Worm (Caenorhabditis elegans): ENCODE results near the gene lin-49.
A peak's percentile ranks its signal among the peaks of the same experiment; 100 is the strongest.

The lin-49 gene

DNA sequence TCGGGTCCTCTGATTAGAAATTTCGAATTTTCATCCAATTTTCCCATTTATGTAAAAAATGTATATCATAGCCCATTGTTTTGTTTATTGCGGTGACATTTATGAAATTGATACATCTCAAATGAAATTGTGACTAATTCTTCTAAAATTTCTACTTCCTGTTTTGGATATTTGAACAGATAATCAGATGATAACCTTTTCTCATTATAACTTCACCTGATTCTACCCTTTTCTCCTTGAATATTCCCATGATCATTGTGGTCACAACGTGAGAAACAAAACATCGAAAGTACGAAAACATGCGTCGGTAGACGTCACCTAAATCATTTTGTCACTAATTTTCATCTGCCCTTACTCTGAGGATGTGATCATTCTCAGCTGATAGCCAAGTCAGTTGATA is 9.8 kb downstream of the lin-49 start:
- peak; percentile 29 for TF ChIP-seq hlh-30 (tag; optimal IDR thresholded peaks at IDR 0.05; ENCODE audit: insufficient read depth)
- TF ChIP-seq dmd-9 (GFP tag; IDR thresholded peaks at IDR 0.05), result no peak
- no peak for TF ChIP-seq ama-1 (optimal IDR thresholded peaks at IDR 0.05)

DNA sequence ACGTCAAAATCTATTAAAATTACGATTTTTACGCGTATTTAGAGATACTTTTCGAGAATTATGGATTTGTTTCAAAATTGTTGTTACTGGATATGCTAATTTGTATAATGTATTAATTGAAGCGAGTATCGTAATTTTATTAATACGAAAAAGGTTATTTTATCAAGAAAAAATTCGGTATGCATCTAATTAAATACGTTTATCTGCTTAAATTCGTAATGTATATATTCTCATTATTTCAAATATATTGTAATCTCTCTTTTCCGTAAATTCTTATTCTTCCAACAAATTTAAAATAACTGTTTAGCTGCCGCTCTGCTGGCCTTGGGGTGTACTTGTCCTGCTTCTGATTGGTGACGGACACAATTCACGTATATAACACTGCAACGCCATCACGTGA is 10.6 kb downstream of the lin-49 start, which contains the start of gene dgk-4:
Gene dgk-4, plus strand, starts transcription at position 301 of the 400 bp plus-strand sequence.
- TF ChIP-seq dve-1 (tag; optimal IDR thresholded peaks at IDR 0.05; ENCODE audit: insufficient read depth) (no peak), mxl-3 (GFP tag; optimal IDR thresholded peaks at IDR 0.05) (no peak), Y75B8A.6 (GFP tag; IDR thresholded peaks at IDR 0.05) (no peak), lin-15B (tag; optimal IDR thresholded peaks at IDR 0.05) (no peak), F49E8.2 (tag; optimal IDR thresholded peaks at IDR 0.05; ENCODE audit: borderline replicate concordance) (no peak), dmd-8 (GFP tag; IDR thresholded peaks at IDR 0.05) (no peak), nhr-102 (tag; optimal IDR thresholded peaks at IDR 0.05) (no peak), unc-39 (tag; optimal IDR thresholded peaks at IDR 0.05) (no peak), lin-1 (GFP tag; IDR thresholded peaks at IDR 0.05) (no peak), unc-62 (GFP tag; optimal IDR thresholded peaks at IDR 0.05 in 1 of 2) (no peak), unc-62 (tag; optimal IDR thresholded peaks at IDR 0.05) (no peak), mdl-1 (tag; optimal IDR thresholded peaks at IDR 0.05) (no peak), mes-2 (tag; optimal IDR thresholded peaks at IDR 0.05; ENCODE audit: poor library complexity, severe bottlenecking) (no peak), fos-1 (tag; optimal IDR thresholded peaks at IDR 0.05) (no peak), T26A8.4 (GFP tag; IDR thresholded peaks at IDR 0.05) (no peak), pha-4 (GFP tag; IDR thresholded peaks at IDR 0.05) (no peak), pha-4 (tag; optimal IDR thresholded peaks at IDR 0.05) (no peak)

DNA sequence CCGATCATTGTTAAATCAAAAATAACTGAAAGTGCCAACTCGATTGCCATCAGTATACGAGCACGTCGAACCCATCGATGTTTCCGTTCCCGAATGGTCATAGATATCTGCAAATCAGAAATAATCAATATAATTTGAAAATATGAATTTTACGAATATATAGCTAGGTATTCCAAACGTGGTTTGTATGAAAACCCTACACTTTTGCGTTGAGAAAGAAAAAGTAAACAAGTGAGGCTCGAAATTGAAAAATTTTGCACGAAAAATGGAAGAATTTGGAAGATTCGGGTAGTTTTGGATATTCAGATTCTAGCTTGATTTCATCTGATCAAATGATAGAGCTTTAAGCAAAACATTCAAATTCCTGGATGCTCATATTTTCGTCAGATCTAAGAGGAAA is 18.3 kb downstream of the lin-49 start, which contains the start of gene F42A9.9:
Gene F42A9.9, minus strand, starts transcription at position 101 of the 400 bp plus-strand sequence.
- TF ChIP-seq snpc-4 (tag; optimal IDR thresholded peaks at IDR 0.05) (no peak), unc-130 (GFP tag; optimal IDR thresholded peaks at IDR 0.05) (no peak), hmg-1.1 (GFP tag; IDR thresholded peaks at IDR 0.05) (no peak), F44E2.7 (GFP tag; IDR thresholded peaks at IDR 0.05) (no peak), egl-27 (tag; optimal IDR thresholded peaks at IDR 0.05) (no peak), nhr-102 (tag; optimal IDR thresholded peaks at IDR 0.05) (no peak)

DNA sequence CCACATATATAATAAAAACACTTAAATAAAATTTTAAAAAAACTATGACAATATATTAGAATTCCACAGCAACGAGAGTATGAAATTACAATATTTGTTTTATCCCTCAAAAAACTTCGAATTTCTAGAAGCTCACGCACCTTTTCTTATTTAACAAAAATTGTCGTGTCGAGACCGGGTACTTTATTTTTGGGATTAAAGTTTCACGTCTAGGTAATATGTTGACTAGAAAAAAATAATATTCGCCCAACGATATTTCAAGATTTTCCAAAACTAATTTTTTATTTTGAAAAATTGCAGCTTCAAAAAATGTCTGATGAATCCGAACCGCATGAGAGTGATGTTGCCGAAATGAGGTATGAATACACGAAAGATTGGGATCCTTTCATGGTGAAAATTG is 23.9 kb downstream of the lin-49 start, which contains the start of gene C49C8.3:
Gene C49C8.3, plus strand, starts transcription at position 301 of the 400 bp plus-strand sequence.
- TF ChIP-seq ztf-11 (tag; optimal IDR thresholded peaks at IDR 0.05), result no peak
- no peak for TF ChIP-seq lin-15B (tag; optimal IDR thresholded peaks at IDR 0.05)
- no peak for TF ChIP-seq egl-27 (tag; optimal IDR thresholded peaks at IDR 0.05)

DNA sequence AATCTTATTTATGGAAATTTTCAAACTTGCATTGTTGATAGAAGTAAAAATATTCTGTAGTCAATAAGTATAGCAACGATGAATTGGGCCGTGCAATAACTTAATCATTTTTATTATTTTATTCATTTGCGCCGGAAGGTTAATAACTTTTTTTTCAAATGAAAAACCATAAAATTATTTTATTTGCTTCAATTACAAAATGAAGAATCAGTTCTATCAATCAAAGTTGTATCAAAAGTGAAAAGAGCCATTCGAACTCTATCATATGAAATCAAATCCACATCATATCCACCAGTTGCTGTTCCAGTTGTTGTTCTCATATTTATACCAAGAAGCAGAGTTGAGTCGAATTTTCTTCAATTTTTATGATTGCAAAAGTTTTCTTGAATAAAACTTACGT is 28.0 kb downstream of the lin-49 start, which contains the start of gene cyp-33E1:
Gene cyp-33E1, minus strand, starts transcription at position 101 of the 400 bp plus-strand sequence.
- TF ChIP-seq dpl-1 (GFP tag; optimal IDR thresholded peaks at IDR 0.05), result no peak
- no peak for TF ChIP-seq lin-29 (GFP tag; IDR thresholded peaks at IDR 0.05)
- no peak for TF ChIP-seq lim-7 (GFP tag; IDR thresholded peaks at IDR 0.05)
- TF ChIP-seq mxl-2 (GFP tag; conservative IDR thresholded peaks at IDR 0.05), result no peak
- TF ChIP-seq attf-4 (tag; optimal IDR thresholded peaks at IDR 0.05), result no peak
- TF ChIP-seq zfp-2 (tag; optimal IDR thresholded peaks at IDR 0.05), result no peak
- no peak for TF ChIP-seq madf-9 (GFP tag; conservative IDR thresholded peaks at IDR 0.05)
- TF ChIP-seq unc-39 (tag; optimal IDR thresholded peaks at IDR 0.05), result no peak
- TF ChIP-seq lin-13 (GFP tag; optimal IDR thresholded peaks at IDR 0.05), result no peak
- no peak for TF ChIP-seq saeg-2 (GFP tag; IDR thresholded peaks at IDR 0.05)
- no peak for TF ChIP-seq ceh-32 (tag; optimal IDR thresholded peaks at IDR 0.05; ENCODE audit: poor library complexity)
- TF ChIP-seq lin-1 (GFP tag; IDR thresholded peaks at IDR 0.05), result no peak
- TF ChIP-seq Y105C5A.15 (GFP tag; IDR thresholded peaks at IDR 0.05), result no peak
- TF ChIP-seq F44E2.7 (GFP tag; IDR thresholded peaks at IDR 0.05), result no peak
- TF ChIP-seq D1046.2 (GFP tag; IDR thresholded peaks at IDR 0.05), result no peak
- no peak for TF ChIP-seq dmd-8 (GFP tag; IDR thresholded peaks at IDR 0.05)
- TF ChIP-seq zfp-3 (GFP tag; conservative IDR thresholded peaks at IDR 0.05), result no peak

Data from whole organism, L4 larva.